Fruit fly (Drosophila melanogaster) whole organism, embryonic: ENCODE data around the gene prd1.

Source experiments
- Aef1 ChIP-seq: fragments of 200-800 bp; sonication (Bioruptor generic); IDR thresholded peaks from 3 replicates; pipeline ENCODE4 v1.3.6; 2022; ENCODE audit warnings: missing biosample characterization, missing genetic modification characterization
- CG10209 ChIP-seq: fragments of 200-800 bp; sonication (Bioruptor generic); optimal IDR thresholded peaks from 3 replicates; lab custom pipeline; 2017; ENCODE audit warnings: missing biosample characterization, mild to moderate bottlenecking, missing genetic modification characterization, missing genetic modification reagents
- CG32767 ChIP-seq: fragments of 200-800 bp; sonication (Bioruptor generic); IDR thresholded peaks from 2 replicates; pipeline ENCODE4 v1.3.6; 2022; ENCODE audit warnings: missing biosample characterization, missing genetic modification characterization
- Gsc ChIP-seq: fragments of 200-800 bp; sonication (Bioruptor generic); IDR thresholded peaks from 2 replicates; pipeline ENCODE4 v1.3.6; 2022; ENCODE audit warnings: missing biosample characterization, missing genetic modification characterization
- Mad ChIP-seq: fragments of 200-800 bp; sonication (Bioruptor generic); optimal IDR thresholded peaks from 2 replicates; lab custom pipeline; 2016; ENCODE audit warnings: missing biosample characterization, missing genetic modification characterization
- Poxn ChIP-seq: fragments of 200-800 bp; sonication (Bioruptor generic); IDR thresholded peaks from 2 replicates; pipeline ENCODE4 v1.3.6; 2022; ENCODE audit warnings: missing biosample characterization, missing genetic modification characterization
- eyg ChIP-seq: fragments of 200-800 bp; sonication (Bioruptor generic); optimal IDR thresholded peaks from 3 replicates; lab custom pipeline; 2016; ENCODE audit warnings: missing biosample characterization, missing genetic modification characterization
- lilli ChIP-seq: fragments of 200-800 bp; sonication (Bioruptor generic); optimal IDR thresholded peaks from 3 replicates; lab custom pipeline; 2016; ENCODE audit warnings: missing biosample characterization, missing genetic modification characterization

DNA sequence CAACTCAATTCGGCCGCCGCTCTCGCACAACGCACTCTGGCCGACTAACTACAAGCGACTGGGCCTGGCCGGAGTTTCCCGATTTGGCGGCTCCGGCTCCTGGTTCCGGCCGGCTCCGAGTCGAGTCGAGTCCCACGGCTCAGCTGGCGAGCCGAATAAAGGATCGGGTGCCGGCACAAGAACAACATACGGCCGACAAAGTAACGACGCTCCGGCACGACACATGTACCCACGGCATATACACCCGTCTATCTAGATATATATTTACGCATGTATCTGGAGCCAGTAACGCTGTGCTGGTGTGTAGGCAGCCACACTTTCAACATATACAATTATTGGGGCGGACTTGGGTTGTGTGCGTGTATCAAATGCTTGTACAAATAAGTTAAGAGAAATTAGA, 15.3 kb downstream of the prd1 start:
- no peak for TF ChIP-seq eyg
- 0 out of 2 replicates have a peak, but pooled peaks have one; percentile 25 for TF ChIP-seq CG32767
- TF ChIP-seq CG10209 (GFP tag; lab: Kevin White, UChicago), result no peak
- no peak for TF ChIP-seq Poxn (GFP tag; lab: Robert Waterston, UW)
- TF ChIP-seq Mad, result no peak
- no peak for TF ChIP-seq Gsc (GFP tag; lab: Robert Waterston, UW)
- TF ChIP-seq Aef1 (GFP tag; lab: Robert Waterston, UW), result no peak
- TF ChIP-seq lilli, result no peak
